Worm (Caenorhabditis elegans) whole organism, L3 larva: ENCODE measurements around the gene F59D12.5.

Experiments
- R02D3.7 ChIP-seq: fragments of 150-350 bp; optimal IDR thresholded peaks from 2 replicates; lab custom pipeline; 2014; ENCODE audit warnings: missing biosample characterization, missing genetic modification characterization
- ZK546.5 ChIP-seq: sonication (generic microtip); optimal IDR thresholded peaks from 2 replicates; lab custom pipeline; 2017; ENCODE audit warnings: missing biosample characterization, missing genetic modification characterization
- aly-2 ChIP-seq: fragments of 150-350 bp; optimal IDR thresholded peaks from 2 replicates; lab custom pipeline; 2014; ENCODE audit warnings: missing biosample characterization, missing genetic modification characterization
- ama-1 ChIP-seq: fragments of 150-350 bp; optimal IDR thresholded peaks from 2 replicates; lab custom pipeline; 2018
- ceh-16 ChIP-seq: sonication (generic microtip); optimal IDR thresholded peaks from 2 replicates; lab custom pipeline; 2017; ENCODE audit warnings: missing biosample characterization, missing genetic modification characterization
- ceh-28 ChIP-seq: fragments of 150-350 bp; optimal IDR thresholded peaks from 2 replicates; lab custom pipeline; 2014; ENCODE audit warnings: missing biosample characterization, missing genetic modification reagents, missing genetic modification characterization
- ceh-82 ChIP-seq: fragments of 150-350 bp; optimal IDR thresholded peaks from 2 replicates; lab custom pipeline; 2014; ENCODE audit warnings: missing biosample characterization, missing genetic modification characterization
- ceh-9 ChIP-seq: sonication (generic microtip); optimal IDR thresholded peaks from 2 replicates; lab custom pipeline; 2018; ENCODE audit warnings: missing biosample characterization, missing genetic modification characterization
- daf-12 ChIP-seq: fragments of 150-350 bp; optimal IDR thresholded peaks from 2 replicates; lab custom pipeline; 2014; ENCODE audit warnings: missing biosample characterization, missing genetic modification reagents, missing genetic modification characterization
- egl-27 ChIP-seq: sonication (generic microtip); optimal IDR thresholded peaks from 4 replicates; lab custom pipeline; 2017; ENCODE audit warnings: missing biosample characterization, missing genetic modification reagents, missing genetic modification characterization
- egl-5 ChIP-seq: fragments of 150-350 bp; optimal IDR thresholded peaks from 2 replicates; lab custom pipeline; 2017; ENCODE audit warnings: missing biosample characterization, missing genetic modification reagents, missing genetic modification characterization, inconsistent platforms
- elt-1 ChIP-seq: fragments of 150-350 bp; optimal IDR thresholded peaks from 2 replicates; lab custom pipeline; 2014; ENCODE audit warnings: missing biosample characterization, missing genetic modification characterization
- elt-2 ChIP-seq: sonication (generic microtip); optimal IDR thresholded peaks from 2 replicates; lab custom pipeline; 2016; ENCODE audit warnings: missing genetic modification reagents, mild to moderate bottlenecking, missing genetic modification characterization, missing compliant biosample characterization
- elt-3 ChIP-seq, 3 experiments: fragments of 150-350 bp in 1 of 3; sonication (generic microtip) in 2 of 3; optimal IDR thresholded peaks; 2 replicates in 2 of 3; 4 replicates in 1 of 3; lab custom pipeline; 2014 to 2017; ENCODE audit warnings: missing biosample characterization in 3 of 3, missing genetic modification characterization in 3 of 3
- eor-1 ChIP-seq, 2 experiments: fragments of 150-350 bp; optimal IDR thresholded peaks; 2 replicates each; lab custom pipeline; 2014 to 2018; ENCODE audit warnings: missing biosample characterization in 2 of 2, missing genetic modification characterization in 2 of 2
- fkh-10 ChIP-seq: sonication (generic microtip); optimal IDR thresholded peaks from 2 replicates; lab custom pipeline; 2017; ENCODE audit warnings: missing biosample characterization, missing genetic modification reagents, missing genetic modification characterization
- fkh-2 ChIP-seq: fragments of 150-350 bp; optimal IDR thresholded peaks from 2 replicates; lab custom pipeline; 2014; ENCODE audit warnings: missing biosample characterization, missing genetic modification reagents, missing genetic modification characterization
- fos-1 ChIP-seq: fragments of 150-350 bp; optimal IDR thresholded peaks from 2 replicates; lab custom pipeline; 2014; ENCODE audit warnings: missing biosample characterization, missing genetic modification characterization
- hmg-11 ChIP-seq: sonication (generic microtip); optimal IDR thresholded peaks from 2 replicates; lab custom pipeline; 2016; ENCODE audit warnings: missing genetic modification characterization, missing compliant biosample characterization
- jun-1 ChIP-seq: fragments of 150-350 bp; optimal IDR thresholded peaks from 2 replicates; lab custom pipeline; 2014; ENCODE audit warnings: missing biosample characterization, missing genetic modification reagents, missing genetic modification characterization
- lin-15B ChIP-seq: fragments of 150-350 bp; optimal IDR thresholded peaks from 2 replicates; lab custom pipeline; 2014; ENCODE audit warnings: missing biosample characterization, missing genetic modification characterization
- lin-39 ChIP-seq: fragments of 150-350 bp; optimal IDR thresholded peaks from 2 replicates; lab custom pipeline; 2018; ENCODE audit warnings: missing biosample characterization, missing genetic modification reagents, missing genetic modification characterization
- lsy-12 ChIP-seq: sonication (generic microtip); optimal IDR thresholded peaks from 2 replicates; lab custom pipeline; 2016; ENCODE audit warnings: mild to moderate bottlenecking, missing genetic modification characterization, missing compliant biosample characterization
- mdl-1 ChIP-seq: fragments of 150-350 bp; optimal IDR thresholded peaks from 2 replicates; lab custom pipeline; 2014; ENCODE audit warnings: missing biosample characterization, missing genetic modification characterization
- mml-1 ChIP-seq: fragments of 150-350 bp; sonication (generic microtip); optimal IDR thresholded peaks from 3 replicates; lab custom pipeline; 2014; ENCODE audit warnings: missing biosample characterization, missing genetic modification characterization
- nfya-1 ChIP-seq: sonication (generic microtip); optimal IDR thresholded peaks from 2 replicates; lab custom pipeline; 2017; ENCODE audit warnings: missing genetic modification characterization, mild to moderate bottlenecking, missing compliant biosample characterization, antibody characterized with exemption, moderate library complexity; ENCODE audit not compliant: insufficient read depth
- nhr-11 ChIP-seq: fragments of 150-350 bp; optimal IDR thresholded peaks from 2 replicates; lab custom pipeline; 2014; ENCODE audit warnings: missing biosample characterization, missing genetic modification characterization
- nhr-12 ChIP-seq: fragments of 150-350 bp; optimal IDR thresholded peaks from 2 replicates; lab custom pipeline; 2014; ENCODE audit warnings: missing biosample characterization, missing genetic modification characterization
- nhr-23 ChIP-seq: fragments of 150-350 bp; optimal IDR thresholded peaks from 2 replicates; lab custom pipeline; 2014; ENCODE audit warnings: missing biosample characterization, missing genetic modification reagents, missing genetic modification characterization
- nhr-237 ChIP-seq: fragments of 150-350 bp; optimal IDR thresholded peaks from 2 replicates; lab custom pipeline; 2014; ENCODE audit warnings: missing biosample characterization, missing genetic modification characterization
- nhr-25 ChIP-seq: sonication (generic microtip); optimal IDR thresholded peaks from 2 replicates; lab custom pipeline; 2017; ENCODE audit warnings: missing biosample characterization, missing genetic modification characterization
- nhr-28 ChIP-seq: fragments of 150-350 bp; optimal IDR thresholded peaks from 2 replicates; lab custom pipeline; 2014; ENCODE audit warnings: missing biosample characterization, missing genetic modification characterization
- nhr-43 ChIP-seq: sonication (generic microtip); optimal IDR thresholded peaks from 2 replicates; lab custom pipeline; 2016; ENCODE audit warnings: mild to moderate bottlenecking, missing genetic modification characterization, missing compliant biosample characterization; ENCODE audit not compliant: poor library complexity, severe bottlenecking
- nhr-67 ChIP-seq: fragments of 150-350 bp; optimal IDR thresholded peaks from 2 replicates; lab custom pipeline; 2014; ENCODE audit warnings: missing biosample characterization, missing genetic modification characterization
- nhr-76 ChIP-seq: fragments of 150-350 bp; sonication (generic microtip); optimal IDR thresholded peaks from 5 replicates; lab custom pipeline; 2014; ENCODE audit warnings: missing biosample characterization, missing genetic modification characterization
- nhr-77 ChIP-seq: fragments of 150-350 bp; optimal IDR thresholded peaks from 2 replicates; lab custom pipeline; 2014; ENCODE audit warnings: missing biosample characterization, missing genetic modification characterization
- pha-4 ChIP-seq: fragments of 150-350 bp; optimal IDR thresholded peaks from 2 replicates; lab custom pipeline; 2014; ENCODE audit warnings: missing biosample characterization, missing genetic modification reagents, missing genetic modification characterization
- pqm-1 ChIP-seq: fragments of 150-350 bp; optimal IDR thresholded peaks from 2 replicates; lab custom pipeline; 2017; ENCODE audit warnings: missing biosample characterization, missing genetic modification characterization, inconsistent platforms
- sea-2 ChIP-seq: fragments of 150-350 bp; sonication (generic microtip); optimal IDR thresholded peaks from 4 replicates; lab custom pipeline; 2014; ENCODE audit warnings: missing biosample characterization, missing genetic modification reagents, missing genetic modification characterization
- skn-1 ChIP-seq: fragments of 150-350 bp; optimal IDR thresholded peaks from 2 replicates; lab custom pipeline; 2014; ENCODE audit warnings: missing biosample characterization, missing genetic modification characterization
- snpc-4 ChIP-seq: fragments of 150-350 bp; optimal IDR thresholded peaks from 2 replicates; lab custom pipeline; 2014; ENCODE audit warnings: missing biosample characterization, missing genetic modification characterization
- tbx-2 ChIP-seq: sonication (generic microtip); optimal IDR thresholded peaks from 2 replicates; lab custom pipeline; 2016; ENCODE audit warnings: mild to moderate bottlenecking, missing genetic modification characterization, missing compliant biosample characterization
- unc-39 ChIP-seq: sonication (generic microtip); optimal IDR thresholded peaks from 4 replicates; lab custom pipeline; 2017; ENCODE audit warnings: missing biosample characterization, missing genetic modification characterization
- unc-62 ChIP-seq: fragments of 150-350 bp; sonication (generic microtip); optimal IDR thresholded peaks from 4 replicates; lab custom pipeline; 2014; ENCODE audit warnings: missing biosample characterization, missing genetic modification reagents, missing genetic modification characterization
- zag-1 ChIP-seq: fragments of 150-350 bp; optimal IDR thresholded peaks from 2 replicates; lab custom pipeline; 2014; ENCODE audit warnings: missing biosample characterization, missing genetic modification characterization
- ztf-11 ChIP-seq: fragments of 150-350 bp; optimal IDR thresholded peaks from 2 replicates; lab custom pipeline; 2014; ENCODE audit warnings: missing biosample characterization, missing genetic modification characterization
- ztf-4 ChIP-seq: fragments of 150-350 bp; optimal IDR thresholded peaks from 2 replicates; lab custom pipeline; 2014; ENCODE audit warnings: missing biosample characterization, missing genetic modification characterization

The F59D12.5 gene

ce11 chrX:15608593-15608992, 38.6 kb downstream of the F59D12.5 start:
- no peak for TF ChIP-seq nhr-23
- TF ChIP-seq jun-1 (tag; lab: Kevin White, UChicago), result peak; percentile 51
- TF ChIP-seq ama-1 (lab: Kevin White, UChicago), result no peak
- peak; percentile 11 for TF ChIP-seq pha-4 (tag; lab: Kevin White, UChicago)
- peak; percentile 15 for TF ChIP-seq nfya-1
- no peak for TF ChIP-seq skn-1 (tag; lab: Kevin White, UChicago)
- no peak for TF ChIP-seq lin-15B (tag; lab: Kevin White, UChicago)

- TF ChIP-seq unc-39 (tag; lab: Kevin White, UChicago), result no peak
- peak; percentile 70 for TF ChIP-seq sea-2
- TF ChIP-seq nhr-67 (tag; lab: Kevin White, UChicago), result no peak
- TF ChIP-seq ztf-11 (tag; lab: Kevin White, UChicago), result no peak
- no peak for TF ChIP-seq mml-1 (tag; lab: Kevin White, UChicago)
- TF ChIP-seq nhr-25 (tag; lab: Kevin White, UChicago), result peak; percentile 98
- peak; percentile 72 for TF ChIP-seq nhr-76
- no peak for TF ChIP-seq ZK546.5 (tag; lab: Kevin White, UChicago)
- peak; percentile 76 for TF ChIP-seq elt-1 (tag; lab: Kevin White, UChicago)
- TF ChIP-seq zag-1, result peak; percentile 19
- TF ChIP-seq aly-2, result peak; percentile 12
- TF ChIP-seq jun-1 (tag; lab: Kevin White, UChicago), result peak; percentile 98
- TF ChIP-seq R02D3.7 (tag; lab: Kevin White, UChicago), result peak; percentile 71
- peak; percentile 91 for TF ChIP-seq nfya-1
- TF ChIP-seq hmg-11 (tag; lab: Kevin White, UChicago), result peak; percentile 75
- TF ChIP-seq nhr-11 (tag; lab: Kevin White, UChicago), result peak; percentile 93
- TF ChIP-seq daf-12, result no peak
- TF ChIP-seq eor-1 (tag; optimal IDR thresholded peaks at IDR 0.05; lab: Kevin White, UChicago), result peak in 1 of 2 experiments; percentile 47
- no peak for TF ChIP-seq nhr-28 (tag; lab: Kevin White, UChicago)
- no peak for TF ChIP-seq nhr-12 (tag; lab: Kevin White, UChicago)
- peak; percentile 27 for TF ChIP-seq ceh-82 (tag; lab: Kevin White, UChicago)
- peak; percentile 64 for TF ChIP-seq tbx-2 (tag; lab: Kevin White, UChicago)
- peak; percentile 64 for TF ChIP-seq nhr-43 (tag; lab: Kevin White, UChicago)
- peak; percentile 90 for TF ChIP-seq egl-27 (tag; lab: Kevin White, UChicago)
- peak; percentile 92 for TF ChIP-seq pha-4 (tag; lab: Kevin White, UChicago)
- peak; percentile 90 for TF ChIP-seq unc-62 (GFP tag; lab: Kevin White, UChicago)
- TF ChIP-seq mdl-1 (tag; lab: Kevin White, UChicago), result peak; percentile 94
- peak; percentile 88 for TF ChIP-seq ceh-28 (tag; lab: Kevin White, UChicago)
- peak; percentile 96 for TF ChIP-seq elt-2 (tag; lab: Kevin White, UChicago)
- TF ChIP-seq ceh-9, result no peak
- peak; percentile 83 for TF ChIP-seq skn-1 (tag; lab: Kevin White, UChicago)
- TF ChIP-seq fos-1 (tag; lab: Kevin White, UChicago), result peak; percentile 88
- peak; percentile 96 for TF ChIP-seq pqm-1 (tag; lab: Kevin White, UChicago)
- peak; percentile 95 for TF ChIP-seq nhr-23
- TF ChIP-seq nhr-237 (tag; lab: Kevin White, UChicago), result no peak
- no peak for TF ChIP-seq fkh-10
- TF ChIP-seq ceh-16 (tag; lab: Kevin White, UChicago), result no peak
- TF ChIP-seq ama-1 (lab: Kevin White, UChicago), result peak; percentile 79
- peak; percentile 85 for TF ChIP-seq ztf-4 (tag; lab: Kevin White, UChicago)
- peak; percentile 15 to 97 (median 44) for TF ChIP-seq elt-3 (tag; optimal IDR thresholded peaks at IDR 0.05; lab: Kevin White, UChicago)
- TF ChIP-seq fkh-2 (tag; lab: Kevin White, UChicago), result no peak
- peak; percentile 84 for TF ChIP-seq egl-5 (tag; lab: Kevin White, UChicago)
- peak; percentile 75 for TF ChIP-seq nhr-77
- peak; percentile 73 for TF ChIP-seq snpc-4 (tag; lab: Kevin White, UChicago)
- peak; percentile 84 for TF ChIP-seq lsy-12 (tag; lab: Kevin White, UChicago)
- peak; percentile 91 for TF ChIP-seq lin-39 (tag; lab: Kevin White, UChicago)
- TF ChIP-seq lin-15B (tag; lab: Kevin White, UChicago), result peak; percentile 68
These were observed 39.6 kb downstream of the F59D12.5 start, which contains the start of gene nipi-3 for ce11 chrX:15607498-15608019. TSS of gene nipi-3 (plus strand) at chrX:15607969.
